Worm (Caenorhabditis elegans): ENCODE data around the gene cdk-4.

Gene cdk-4

ce11 chrX:13511796-13512195 lies 6.9 kb downstream of the cdk-4 start (continued):
- peak; percentile 69 for TF ChIP-seq nhr-48 (tag; optimal IDR thresholded peaks at IDR 0.05)
- no peak for TF ChIP-seq mdt-29 (GFP tag; IDR thresholded peaks at IDR 0.05)
- TF ChIP-seq zip-2 (tag; optimal IDR thresholded peaks at IDR 0.05), result peak; percentile 57
- no peak for TF ChIP-seq daf-19 (GFP tag; conservative IDR thresholded peaks at IDR 0.05)
- TF ChIP-seq lin-38 (GFP tag; IDR thresholded peaks at IDR 0.05), result peak; percentile 76
- TF ChIP-seq nhr-11 (tag; optimal IDR thresholded peaks at IDR 0.05), result peak; percentile 49
- peak; percentile 80 for TF ChIP-seq duxl-1 (tag; optimal IDR thresholded peaks at IDR 0.05; ENCODE audit: poor library complexity)
- no peak for TF ChIP-seq cey-2 (tag; optimal IDR thresholded peaks at IDR 0.05; ENCODE audit: borderline replicate concordance, insufficient read depth)
- peak; percentile 64; the same call in 1 of the 2 replicates for TF ChIP-seq lin-29 (GFP tag; IDR thresholded peaks at IDR 0.05)
- TF ChIP-seq Y5F2A.4 (GFP tag; optimal IDR thresholded peaks at IDR 0.05), result no peak
- TF ChIP-seq daf-8 (GFP tag; IDR thresholded peaks at IDR 0.05), result no peak
- TF ChIP-seq nhr-77 (tag; optimal IDR thresholded peaks at IDR 0.05), result no peak
- TF ChIP-seq skn-1 (tag; optimal IDR thresholded peaks at IDR 0.05), result no peak
- peak; percentile 80 for TF ChIP-seq nhr-111 (GFP tag; optimal IDR thresholded peaks at IDR 0.05)
- no peak for TF ChIP-seq snpc-4 (tag; optimal IDR thresholded peaks at IDR 0.05)
- 0 out of 2 replicates have a peak, but pooled peaks have one; percentile 43 for TF ChIP-seq Y75B8A.6 (GFP tag; IDR thresholded peaks at IDR 0.05)
- TF ChIP-seq tra-1 (GFP tag; IDR thresholded peaks at IDR 0.05), result peak; percentile 69; the same call in 1 of the 2 replicates
- TF ChIP-seq mep-1 (tag; optimal IDR thresholded peaks at IDR 0.05), result peak; percentile 59
- TF ChIP-seq set-16 (GFP tag; IDR thresholded peaks at IDR 0.05), result no peak
- 0 out of 2 replicates have a peak, but pooled peaks have one; percentile 49 for TF ChIP-seq Y48G9A.11 (GFP tag; IDR thresholded peaks at IDR 0.05)
- TF ChIP-seq dpl-1 (GFP tag; optimal IDR thresholded peaks at IDR 0.05), result peak; percentile 0
- TF ChIP-seq nhr-237 (tag; optimal IDR thresholded peaks at IDR 0.05), result no peak
- TF ChIP-seq lin-39 (tag; optimal IDR thresholded peaks at IDR 0.05), result no peak
- TF ChIP-seq ceh-44 (GFP tag; IDR thresholded peaks at IDR 0.05), result peak; percentile 56; the same call in 1 of the 2 replicates
- TF ChIP-seq mxl-2 (GFP tag; conservative IDR thresholded peaks at IDR 0.05), result 0 out of 2 replicates have a peak, but pooled peaks have one; percentile 44
- peak; percentile 21 for TF ChIP-seq dve-1 (tag; optimal IDR thresholded peaks at IDR 0.05; ENCODE audit: insufficient read depth)
- TF ChIP-seq mxl-3 (GFP tag; optimal IDR thresholded peaks at IDR 0.05), result peak; percentile 47
- TF ChIP-seq attf-4 (tag; optimal IDR thresholded peaks at IDR 0.05), result no peak
- no peak for TF ChIP-seq nhr-10 (tag; optimal IDR thresholded peaks at IDR 0.05)
- TF ChIP-seq unc-39 (tag; optimal IDR thresholded peaks at IDR 0.05), result no peak
- no peak for TF ChIP-seq ama-1 (optimal IDR thresholded peaks at IDR 0.05)
- TF ChIP-seq F26F4.8 (GFP tag; conservative IDR thresholded peaks at IDR 0.05), result peak; percentile 91
- peak; percentile 55 for TF ChIP-seq nhr-6 (tag; optimal IDR thresholded peaks at IDR 0.05)
- peak; percentile 53 for TF ChIP-seq T20F7.1 (GFP tag; optimal IDR thresholded peaks at IDR 0.05)
- peak; percentile 83 for TF ChIP-seq T26A8.4 (GFP tag; IDR thresholded peaks at IDR 0.05)
- TF ChIP-seq hlh-11 (tag; optimal IDR thresholded peaks at IDR 0.05), result peak; percentile 55
- TF ChIP-seq nhr-102 (tag; optimal IDR thresholded peaks at IDR 0.05), result peak; percentile 68
- peak; percentile 73 to 91; a peak in 3 of 4 replicates for TF ChIP-seq madf-5 (GFP tag; IDR thresholded peaks at IDR 0.05)
- TF ChIP-seq egl-43 (GFP tag; IDR thresholded peaks at IDR 0.05), result peak; percentile 92
- no peak for TF ChIP-seq nhr-41 (GFP tag; IDR thresholded peaks at IDR 0.05)
- peak; percentile 89 for TF ChIP-seq hmg-1.1 (GFP tag; IDR thresholded peaks at IDR 0.05)
- no peak for TF ChIP-seq ceh-28 (tag; optimal IDR thresholded peaks at IDR 0.05)
- TF ChIP-seq lin-1 (GFP tag; IDR thresholded peaks at IDR 0.05), result peak; percentile 83
- no peak for TF ChIP-seq saeg-2 (GFP tag; IDR thresholded peaks at IDR 0.05)
- peak; percentile 90 for TF ChIP-seq vab-7 (GFP tag; IDR thresholded peaks at IDR 0.05)
- TF ChIP-seq zag-1 (tag; optimal IDR thresholded peaks at IDR 0.05), result no peak
- peak; percentile 7 for TF ChIP-seq sdz-12 (GFP tag; optimal IDR thresholded peaks at IDR 0.05)
- TF ChIP-seq arid-1 (GFP tag; conservative IDR thresholded peaks at IDR 0.05), result peak; percentile 81
- 0 out of 2 replicates have a peak, but pooled peaks have one; percentile 23 for TF ChIP-seq dmd-9 (GFP tag; IDR thresholded peaks at IDR 0.05)
- peak; percentile 65 for TF ChIP-seq spr-3 (GFP tag; optimal IDR thresholded peaks at IDR 0.05)
- TF ChIP-seq php-3 (GFP tag; IDR thresholded peaks at IDR 0.05), result no peak

All from whole organism, L4 larva.